Worm (Caenorhabditis elegans) whole organism, early embryonic: ENCODE measurements around the gene wdr-83.
A peak's percentile ranks its signal among the peaks of the same experiment; 100 is the strongest.

Experiments
- F13C5.2 ChIP-seq: sonication (generic microtip); optimal IDR thresholded peaks from 2 replicates; lab custom pipeline; 2017; ENCODE audit warnings: mild to moderate bottlenecking, missing genetic modification characterization, inconsistent platforms, missing compliant biosample characterization
- aly-1 ChIP-seq: sonication (generic microtip); optimal IDR thresholded peaks from 2 replicates; lab custom pipeline; 2016; ENCODE audit warnings: missing genetic modification characterization, missing compliant biosample characterization
- ama-1 ChIP-seq: fragments of 150-350 bp; optimal IDR thresholded peaks from 2 replicates; lab custom pipeline; 2014
- ceh-13 ChIP-seq: fragments of 200-800 bp; sonication (Bioruptor generic); optimal IDR thresholded peaks from 2 replicates; lab custom pipeline; 2018; ENCODE audit warnings: mild to moderate bottlenecking, missing genetic modification characterization, missing compliant biosample characterization
- ceh-36 ChIP-seq: sonication (generic microtip); optimal IDR thresholded peaks from 2 replicates; lab custom pipeline; 2016; ENCODE audit warnings: missing genetic modification characterization, inconsistent platforms, missing compliant biosample characterization
- ets-7 ChIP-seq: sonication (generic microtip); optimal IDR thresholded peaks from 2 replicates; lab custom pipeline; 2016; ENCODE audit warnings: missing genotype, missing genetic modification characterization, missing compliant biosample characterization
- flt-1 ChIP-seq: fragments of 200-800 bp; sonication (Bioruptor generic); IDR thresholded peaks from 2 replicates; pipeline ENCODE4 v1.3.6; 2022; ENCODE audit warnings: missing genetic modification characterization, missing compliant biosample characterization
- hmbx-1 ChIP-seq: sonication (generic microtip); optimal IDR thresholded peaks from 2 replicates; lab custom pipeline; 2016; ENCODE audit warnings: mild to moderate bottlenecking, missing genetic modification characterization, missing compliant biosample characterization
- hnd-1 ChIP-seq: sonication (generic microtip); optimal IDR thresholded peaks from 2 replicates; lab custom pipeline; 2016; ENCODE audit warnings: missing genetic modification characterization, missing compliant biosample characterization
- pes-1 ChIP-seq: fragments of 200-800 bp; sonication (Bioruptor generic); IDR thresholded peaks from 2 replicates; pipeline ENCODE4 v1.3.6; 2022; ENCODE audit warnings: missing genetic modification reagents, missing genetic modification characterization, missing compliant biosample characterization
- sea-1 ChIP-seq: fragments of 200-800 bp; sonication (Bioruptor generic); conservative IDR thresholded peaks from 2 replicates; pipeline ENCODE4 v1.3.6; 2022; ENCODE audit warnings: missing genetic modification characterization, missing compliant biosample characterization
- tbx-11 ChIP-seq: fragments of 200-800 bp; sonication (Bioruptor generic); IDR thresholded peaks from 2 replicates; pipeline ENCODE4 v1.3.6; 2022; ENCODE audit warnings: missing genetic modification characterization, missing compliant biosample characterization
- tra-4 ChIP-seq: sonication (generic microtip); optimal IDR thresholded peaks from 2 replicates; lab custom pipeline; 2017; ENCODE audit warnings: missing genetic modification characterization, missing compliant biosample characterization

ce11 chrII:5032669-5033068 is 1.2 kb upstream of the wdr-83 start:
- TF ChIP-seq ama-1 (lab: Kevin White, UChicago) = peak; percentile 74
- TF ChIP-seq F13C5.2 (tag; lab: Kevin White, UChicago) = peak; percentile 97
- TF ChIP-seq hnd-1 = peak; percentile 79
- TF ChIP-seq ceh-36 = peak; percentile 92
- peak; percentile 77 for TF ChIP-seq ceh-13 (GFP tag; lab: Kevin White, UChicago)
- peak; percentile 92 for TF ChIP-seq sea-1 (GFP tag; lab: Robert Waterston, UW)
- peak; percentile 91 for TF ChIP-seq ets-7 (tag; lab: Kevin White, UChicago)
- TF ChIP-seq pes-1 (GFP tag; lab: Robert Waterston, UW) = peak; percentile 96
- peak; percentile 91 for TF ChIP-seq flt-1 (GFP tag; lab: Robert Waterston, UW)
- TF ChIP-seq aly-1 = peak; percentile 96
- TF ChIP-seq hmbx-1 (tag; lab: Kevin White, UChicago) = peak; percentile 83
- peak; percentile 81 for TF ChIP-seq tra-4 (tag; lab: Kevin White, UChicago)
- TF ChIP-seq tbx-11 = peak; percentile 94
